Worm (Caenorhabditis elegans) whole organism, L3 larva: Measurements from ENCODE around the gene tofu-6.

ENCODE experiments used
- ZK546.5 ChIP-seq: sonication (generic microtip); optimal IDR thresholded peaks from 2 replicates; lab custom pipeline; 2017; ENCODE audit warnings: missing biosample characterization, missing genetic modification characterization
- aly-2 ChIP-seq: fragments of 150-350 bp; optimal IDR thresholded peaks from 2 replicates; lab custom pipeline; 2014; ENCODE audit warnings: missing biosample characterization, missing genetic modification characterization
- ama-1 ChIP-seq: fragments of 150-350 bp; optimal IDR thresholded peaks from 2 replicates; lab custom pipeline; 2018
- ceh-28 ChIP-seq: fragments of 150-350 bp; optimal IDR thresholded peaks from 2 replicates; lab custom pipeline; 2014; ENCODE audit warnings: missing biosample characterization, missing genetic modification reagents, missing genetic modification characterization
- ceh-9 ChIP-seq: sonication (generic microtip); optimal IDR thresholded peaks from 2 replicates; lab custom pipeline; 2018; ENCODE audit warnings: missing biosample characterization, missing genetic modification characterization
- daf-12 ChIP-seq: fragments of 150-350 bp; optimal IDR thresholded peaks from 2 replicates; lab custom pipeline; 2014; ENCODE audit warnings: missing biosample characterization, missing genetic modification reagents, missing genetic modification characterization
- elt-2 ChIP-seq: sonication (generic microtip); optimal IDR thresholded peaks from 2 replicates; lab custom pipeline; 2016; ENCODE audit warnings: missing genetic modification reagents, mild to moderate bottlenecking, missing genetic modification characterization, missing compliant biosample characterization
- elt-3 ChIP-seq, 3 experiments: fragments of 150-350 bp in 1 of 3; sonication (generic microtip) in 2 of 3; optimal IDR thresholded peaks; 2 replicates in 2 of 3; 4 replicates in 1 of 3; lab custom pipeline; 2014 to 2017; ENCODE audit warnings: missing biosample characterization in 3 of 3, missing genetic modification characterization in 3 of 3
- fkh-10 ChIP-seq: sonication (generic microtip); optimal IDR thresholded peaks from 2 replicates; lab custom pipeline; 2017; ENCODE audit warnings: missing biosample characterization, missing genetic modification reagents, missing genetic modification characterization
- fkh-2 ChIP-seq: fragments of 150-350 bp; optimal IDR thresholded peaks from 2 replicates; lab custom pipeline; 2014; ENCODE audit warnings: missing biosample characterization, missing genetic modification reagents, missing genetic modification characterization
- fos-1 ChIP-seq: fragments of 150-350 bp; optimal IDR thresholded peaks from 2 replicates; lab custom pipeline; 2014; ENCODE audit warnings: missing biosample characterization, missing genetic modification characterization
- jun-1 ChIP-seq: fragments of 150-350 bp; optimal IDR thresholded peaks from 2 replicates; lab custom pipeline; 2014; ENCODE audit warnings: missing biosample characterization, missing genetic modification reagents, missing genetic modification characterization
- lin-39 ChIP-seq: fragments of 150-350 bp; optimal IDR thresholded peaks from 2 replicates; lab custom pipeline; 2018; ENCODE audit warnings: missing biosample characterization, missing genetic modification reagents, missing genetic modification characterization
- mdl-1 ChIP-seq: fragments of 150-350 bp; optimal IDR thresholded peaks from 2 replicates; lab custom pipeline; 2014; ENCODE audit warnings: missing biosample characterization, missing genetic modification characterization
- mml-1 ChIP-seq: fragments of 150-350 bp; sonication (generic microtip); optimal IDR thresholded peaks from 3 replicates; lab custom pipeline; 2014; ENCODE audit warnings: missing biosample characterization, missing genetic modification characterization
- nfya-1 ChIP-seq: sonication (generic microtip); optimal IDR thresholded peaks from 2 replicates; lab custom pipeline; 2017; ENCODE audit warnings: missing genetic modification characterization, mild to moderate bottlenecking, missing compliant biosample characterization, antibody characterized with exemption, moderate library complexity; ENCODE audit not compliant: insufficient read depth
- nhr-23 ChIP-seq: fragments of 150-350 bp; optimal IDR thresholded peaks from 2 replicates; lab custom pipeline; 2014; ENCODE audit warnings: missing biosample characterization, missing genetic modification reagents, missing genetic modification characterization
- nhr-237 ChIP-seq: fragments of 150-350 bp; optimal IDR thresholded peaks from 2 replicates; lab custom pipeline; 2014; ENCODE audit warnings: missing biosample characterization, missing genetic modification characterization
- nhr-25 ChIP-seq: sonication (generic microtip); optimal IDR thresholded peaks from 2 replicates; lab custom pipeline; 2017; ENCODE audit warnings: missing biosample characterization, missing genetic modification characterization
- nhr-28 ChIP-seq: fragments of 150-350 bp; optimal IDR thresholded peaks from 2 replicates; lab custom pipeline; 2014; ENCODE audit warnings: missing biosample characterization, missing genetic modification characterization
- nhr-43 ChIP-seq: sonication (generic microtip); optimal IDR thresholded peaks from 2 replicates; lab custom pipeline; 2016; ENCODE audit warnings: mild to moderate bottlenecking, missing genetic modification characterization, missing compliant biosample characterization; ENCODE audit not compliant: poor library complexity, severe bottlenecking
- nhr-76 ChIP-seq: fragments of 150-350 bp; sonication (generic microtip); optimal IDR thresholded peaks from 5 replicates; lab custom pipeline; 2014; ENCODE audit warnings: missing biosample characterization, missing genetic modification characterization
- nhr-77 ChIP-seq: fragments of 150-350 bp; optimal IDR thresholded peaks from 2 replicates; lab custom pipeline; 2014; ENCODE audit warnings: missing biosample characterization, missing genetic modification characterization
- pha-4 ChIP-seq: fragments of 150-350 bp; optimal IDR thresholded peaks from 2 replicates; lab custom pipeline; 2014; ENCODE audit warnings: missing biosample characterization, missing genetic modification reagents, missing genetic modification characterization
- pqm-1 ChIP-seq: fragments of 150-350 bp; optimal IDR thresholded peaks from 2 replicates; lab custom pipeline; 2017; ENCODE audit warnings: missing biosample characterization, missing genetic modification characterization, inconsistent platforms
- sea-2 ChIP-seq: fragments of 150-350 bp; sonication (generic microtip); optimal IDR thresholded peaks from 4 replicates; lab custom pipeline; 2014; ENCODE audit warnings: missing biosample characterization, missing genetic modification reagents, missing genetic modification characterization
- skn-1 ChIP-seq: fragments of 150-350 bp; optimal IDR thresholded peaks from 2 replicates; lab custom pipeline; 2014; ENCODE audit warnings: missing biosample characterization, missing genetic modification characterization
- snpc-4 ChIP-seq: fragments of 150-350 bp; optimal IDR thresholded peaks from 2 replicates; lab custom pipeline; 2014; ENCODE audit warnings: missing biosample characterization, missing genetic modification characterization
- tbx-2 ChIP-seq: sonication (generic microtip); optimal IDR thresholded peaks from 2 replicates; lab custom pipeline; 2016; ENCODE audit warnings: mild to moderate bottlenecking, missing genetic modification characterization, missing compliant biosample characterization
- unc-39 ChIP-seq: sonication (generic microtip); optimal IDR thresholded peaks from 4 replicates; lab custom pipeline; 2017; ENCODE audit warnings: missing biosample characterization, missing genetic modification characterization
- unc-62 ChIP-seq: fragments of 150-350 bp; sonication (generic microtip); optimal IDR thresholded peaks from 4 replicates; lab custom pipeline; 2014; ENCODE audit warnings: missing biosample characterization, missing genetic modification reagents, missing genetic modification characterization
- zag-1 ChIP-seq: fragments of 150-350 bp; optimal IDR thresholded peaks from 2 replicates; lab custom pipeline; 2014; ENCODE audit warnings: missing biosample characterization, missing genetic modification characterization

The tofu-6 gene

DNA sequence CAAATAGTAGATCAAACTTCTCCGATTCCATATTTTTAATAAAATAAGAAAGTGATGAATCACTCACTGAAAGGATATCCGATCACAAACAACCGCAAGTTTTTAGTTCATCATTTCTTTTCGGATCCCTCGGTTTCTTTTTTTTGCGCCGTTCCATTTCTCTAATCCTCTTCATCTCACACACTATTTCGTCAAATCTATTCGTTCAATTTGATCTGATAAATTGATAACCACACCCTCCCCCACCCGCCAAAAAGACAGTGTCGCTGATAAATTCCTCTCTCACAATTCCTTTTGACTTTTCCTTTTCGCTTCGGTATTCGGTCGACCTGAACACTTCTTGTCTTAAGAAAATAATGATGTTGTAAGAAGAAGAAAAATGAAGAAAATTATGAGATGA is 38.5 kb downstream of the tofu-6 start:
- TF ChIP-seq aly-2 (tag; lab: Kevin White, UChicago) = no peak
- peak; percentile 38 for TF ChIP-seq nhr-25 (tag; lab: Kevin White, UChicago)
- no peak for TF ChIP-seq snpc-4 (tag; lab: Kevin White, UChicago)
- no peak for TF ChIP-seq ZK546.5
- no peak for TF ChIP-seq nhr-76 (tag; lab: Kevin White, UChicago)
- TF ChIP-seq nhr-23 (tag; lab: Kevin White, UChicago) = peak; percentile 12
- TF ChIP-seq skn-1 (tag; lab: Kevin White, UChicago) = no peak
- TF ChIP-seq unc-62 (GFP tag; lab: Kevin White, UChicago) = no peak
- peak in 1 of 3 experiments; percentile 80 for TF ChIP-seq elt-3 (tag; optimal IDR thresholded peaks at IDR 0.05; lab: Kevin White, UChicago)

DNA sequence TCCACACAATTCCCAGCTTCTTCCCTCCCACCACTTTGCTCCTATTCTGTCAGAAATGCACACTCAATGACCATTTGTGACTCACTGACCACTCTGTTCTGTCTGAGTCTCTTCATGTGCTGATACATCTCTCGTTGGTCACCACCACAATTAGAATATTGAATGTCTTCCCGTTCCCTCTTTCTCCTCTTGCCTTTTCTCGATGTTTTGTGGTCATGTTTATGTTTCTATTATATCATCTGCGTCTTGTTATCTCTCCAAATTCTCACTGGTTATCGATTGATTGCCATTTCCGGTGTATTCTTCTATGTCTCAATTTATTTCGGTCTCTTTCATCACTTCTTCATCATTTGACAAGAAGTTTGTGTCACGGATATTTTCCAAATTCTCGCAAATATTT is 39.9 kb downstream of the tofu-6 start:
- TF ChIP-seq mml-1 (no peak), nhr-28 (tag; lab: Kevin White, UChicago) (no peak), nhr-43 (no peak), elt-3 (tag; optimal IDR thresholded peaks at IDR 0.05; lab: Kevin White, UChicago) (no peak), ceh-28 (peak; percentile 47), pqm-1 (peak; percentile 22), ceh-9 (tag; lab: Kevin White, UChicago) (no peak), fos-1 (tag; lab: Kevin White, UChicago) (no peak), nhr-25 (tag; lab: Kevin White, UChicago) (no peak), daf-12 (tag; lab: Kevin White, UChicago) (no peak), zag-1 (tag; lab: Kevin White, UChicago) (no peak)

DNA sequence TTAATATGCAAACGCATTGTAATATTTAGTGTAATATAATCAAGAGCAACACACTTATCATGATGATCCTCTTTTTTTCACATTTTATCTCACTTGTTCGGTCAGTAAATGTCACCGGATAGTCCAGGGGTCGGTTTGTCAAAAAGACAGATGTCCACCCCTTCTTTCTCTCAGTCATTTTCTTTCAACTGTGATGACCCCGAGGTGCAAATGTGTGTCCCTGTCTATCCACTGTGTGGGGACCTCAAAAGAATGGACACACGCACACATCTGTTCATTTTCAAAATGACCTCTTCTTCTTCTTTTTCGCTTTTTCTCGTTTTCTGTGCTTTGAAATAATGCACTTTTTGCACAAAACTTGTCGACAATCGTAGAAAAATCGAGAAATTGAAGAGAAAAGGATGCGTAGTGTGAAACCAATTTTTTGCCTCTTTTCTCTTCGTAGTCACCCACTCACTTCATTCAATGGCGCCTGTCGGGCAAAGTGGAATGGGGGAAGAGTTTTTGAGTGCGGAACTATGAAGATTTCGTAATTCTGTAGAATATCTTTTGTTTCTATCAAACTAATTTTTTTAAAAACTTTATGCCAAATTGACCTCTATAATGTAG is 42.7 kb downstream of the tofu-6 start:
- TF ChIP-seq fkh-10 (peak; percentile 58), mdl-1 (tag; lab: Kevin White, UChicago) (no peak), unc-39 (no peak), aly-2 (tag; lab: Kevin White, UChicago) (no peak), ZK546.5 (no peak), nfya-1 (peak; percentile 41), nhr-77 (no peak), zag-1 (tag; lab: Kevin White, UChicago) (no peak), fos-1 (tag; lab: Kevin White, UChicago) (no peak), fkh-2 (tag; lab: Kevin White, UChicago) (no peak), pha-4 (tag; lab: Kevin White, UChicago) (no peak), nhr-43 (no peak), tbx-2 (tag; lab: Kevin White, UChicago) (no peak), nhr-28 (tag; lab: Kevin White, UChicago) (no peak), lin-39 (peak; percentile 56), jun-1 (tag; lab: Kevin White, UChicago) (no peak), mml-1 (no peak), elt-2 (tag; lab: Kevin White, UChicago) (no peak), sea-2 (GFP tag; lab: Kevin White, UChicago) (no peak), ceh-9 (tag; lab: Kevin White, UChicago) (no peak), snpc-4 (tag; lab: Kevin White, UChicago) (no peak), nhr-237 (no peak), unc-62 (GFP tag; lab: Kevin White, UChicago) (peak; percentile 40), ama-1 (lab: Kevin White, UChicago) (no peak)

DNA sequence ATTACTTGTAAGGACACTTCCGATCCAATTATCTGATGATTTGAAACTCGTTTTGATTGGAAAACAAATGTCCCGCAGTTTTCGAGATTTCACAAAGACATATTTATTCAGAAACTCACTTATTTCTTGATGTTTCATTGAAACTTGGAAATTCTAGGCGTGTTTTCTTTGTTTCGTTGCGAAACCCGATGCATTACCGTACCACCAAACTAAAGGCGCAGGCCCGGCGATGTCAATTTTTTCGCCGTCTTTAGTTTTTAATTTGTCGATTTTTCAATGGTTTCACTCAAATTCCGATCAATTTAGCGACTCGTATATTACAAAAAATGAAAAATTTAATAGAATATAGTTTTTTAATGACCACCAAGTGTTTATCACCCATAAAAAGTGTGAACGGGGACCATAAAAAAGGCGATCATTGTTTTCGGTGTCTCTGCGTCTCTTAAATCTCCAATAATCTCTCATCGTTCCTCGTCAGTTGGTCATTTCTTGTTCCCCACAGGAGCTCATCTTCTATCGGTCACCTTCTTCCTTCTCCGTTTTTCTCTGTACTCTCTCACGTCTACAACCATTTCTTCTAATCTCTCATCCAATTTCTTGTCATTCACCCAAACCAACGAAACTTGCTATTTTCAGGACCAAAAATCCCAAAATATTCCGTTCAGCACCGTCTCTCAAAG is 44.8 kb downstream of the tofu-6 start, which contains the start of gene clr-1:
TSS of gene clr-1 (plus strand) at position 630 of the 680 bp plus-strand sequence.
- TF ChIP-seq ceh-28 (no peak), nfya-1 (peak; percentile 7)
